Worm (Caenorhabditis elegans) whole organism, L2 larva: ENCODE data around the gene vps-45.
A peak's percentile ranks its signal among the peaks of the same experiment; 100 is the strongest.

ENCODE experiments used
- C34F6.9 ChIP-seq: fragments of 150-350 bp; optimal IDR thresholded peaks from 2 replicates; lab custom pipeline; 2014; ENCODE audit warnings: missing biosample characterization, missing genetic modification characterization
- R02D3.7 ChIP-seq: fragments of 150-350 bp; optimal IDR thresholded peaks from 2 replicates; lab custom pipeline; 2014; ENCODE audit warnings: missing biosample characterization, missing genetic modification characterization
- Y55F3AM.14 ChIP-seq: fragments of 200-800 bp; sonication (Bioruptor generic); optimal IDR thresholded peaks from 2 replicates; lab custom pipeline; 2018; ENCODE audit warnings: mild to moderate bottlenecking, missing genetic modification characterization, missing compliant biosample characterization
- ZK546.5 ChIP-seq: sonication (generic microtip); optimal IDR thresholded peaks from 2 replicates; lab custom pipeline; 2017; ENCODE audit warnings: missing biosample characterization, missing genetic modification characterization
- alr-1 ChIP-seq: fragments of 150-350 bp; optimal IDR thresholded peaks from 2 replicates; lab custom pipeline; 2014; ENCODE audit warnings: missing biosample characterization, missing genetic modification characterization
- aly-2 ChIP-seq: fragments of 150-350 bp; optimal IDR thresholded peaks from 2 replicates; lab custom pipeline; 2014; ENCODE audit warnings: missing biosample characterization, missing genetic modification characterization
- ama-1 ChIP-seq: fragments of 150-350 bp; optimal IDR thresholded peaks from 2 replicates; lab custom pipeline; 2018; ENCODE audit warnings: inconsistent platforms
- ceh-16 ChIP-seq: fragments of 150-350 bp; optimal IDR thresholded peaks from 2 replicates; lab custom pipeline; 2014; ENCODE audit warnings: missing biosample characterization, missing genetic modification characterization
- crh-2 ChIP-seq: sonication (generic microtip); optimal IDR thresholded peaks from 2 replicates; lab custom pipeline; 2017; ENCODE audit warnings: missing biosample characterization, missing genetic modification characterization
- dmd-4 ChIP-seq: sonication (generic microtip); optimal IDR thresholded peaks from 2 replicates; lab custom pipeline; 2017; ENCODE audit warnings: missing biosample characterization, missing genetic modification characterization
- egl-27 ChIP-seq: sonication (generic microtip); optimal IDR thresholded peaks from 3 replicates; lab custom pipeline; 2017; ENCODE audit warnings: missing biosample characterization, missing genetic modification reagents, missing genetic modification characterization
- elt-3 ChIP-seq: sonication (generic microtip); optimal IDR thresholded peaks from 2 replicates; lab custom pipeline; 2017; ENCODE audit warnings: missing biosample characterization, missing genetic modification characterization
- fos-1 ChIP-seq: fragments of 150-350 bp; optimal IDR thresholded peaks from 2 replicates; lab custom pipeline; 2014; ENCODE audit warnings: missing biosample characterization, missing genetic modification characterization
- gmeb-1 ChIP-seq: fragments of 150-350 bp; optimal IDR thresholded peaks from 2 replicates; lab custom pipeline; 2014; ENCODE audit warnings: missing biosample characterization, missing genetic modification characterization
- lin-11 ChIP-seq: fragments of 150-350 bp; sonication (generic microtip); optimal IDR thresholded peaks from 2 replicates; lab custom pipeline; 2014; ENCODE audit warnings: missing biosample characterization, missing genetic modification characterization, inconsistent platforms, mixed read lengths
- lin-13 ChIP-seq: fragments of 150-350 bp; optimal IDR thresholded peaks from 2 replicates; lab custom pipeline; 2014; ENCODE audit warnings: missing biosample characterization, missing genetic modification reagents, missing genetic modification characterization
- lsy-2 ChIP-seq, 2 experiments: fragments of 150-350 bp in 1 of 2; sonication (generic microtip) in 1 of 2; optimal IDR thresholded peaks; 2 replicates each; lab custom pipeline; 2014 to 2017; ENCODE audit warnings: missing biosample characterization in 2 of 2, missing genetic modification characterization in 2 of 2
- mab-5 ChIP-seq: fragments of 150-350 bp; optimal IDR thresholded peaks from 2 replicates; lab custom pipeline; 2014; ENCODE audit warnings: missing biosample characterization, missing genetic modification characterization
- mbf-1 ChIP-seq: sonication (generic microtip); optimal IDR thresholded peaks from 2 replicates; lab custom pipeline; 2017; ENCODE audit warnings: missing biosample characterization, missing genetic modification characterization
- mdl-1 ChIP-seq, 2 experiments: fragments of 150-350 bp in 1 of 2; sonication (generic microtip) in 1 of 2; optimal IDR thresholded peaks; 2 replicates each; lab custom pipeline; 2017; ENCODE audit warnings: missing biosample characterization in 2 of 2, missing genetic modification characterization in 2 of 2
- nhr-10 ChIP-seq: sonication (generic microtip); optimal IDR thresholded peaks from 2 replicates; lab custom pipeline; 2017; ENCODE audit warnings: missing biosample characterization, missing genetic modification characterization
- nhr-12 ChIP-seq: fragments of 150-350 bp; optimal IDR thresholded peaks from 2 replicates; lab custom pipeline; 2014; ENCODE audit warnings: missing biosample characterization, missing genetic modification characterization
- nhr-129 ChIP-seq: fragments of 150-350 bp; optimal IDR thresholded peaks from 2 replicates; lab custom pipeline; 2014; ENCODE audit warnings: missing biosample characterization, missing genetic modification characterization
- nhr-21 ChIP-seq: fragments of 150-350 bp; optimal IDR thresholded peaks from 2 replicates; lab custom pipeline; 2014; ENCODE audit warnings: missing biosample characterization, missing genetic modification characterization
- nhr-23 ChIP-seq: fragments of 150-350 bp; optimal IDR thresholded peaks from 2 replicates; lab custom pipeline; 2014; ENCODE audit warnings: missing biosample characterization, missing genetic modification reagents, missing genetic modification characterization
- nhr-237 ChIP-seq: fragments of 150-350 bp; optimal IDR thresholded peaks from 2 replicates; lab custom pipeline; 2014; ENCODE audit warnings: missing biosample characterization, missing genetic modification characterization
- nhr-25 ChIP-seq: fragments of 150-350 bp; sonication (generic microtip); optimal IDR thresholded peaks from 3 replicates; lab custom pipeline; 2014; ENCODE audit warnings: missing biosample characterization, missing genetic modification characterization
- nhr-6 ChIP-seq: fragments of 150-350 bp; optimal IDR thresholded peaks from 2 replicates; lab custom pipeline; 2014; ENCODE audit warnings: missing biosample characterization, missing genetic modification characterization
- nhr-77 ChIP-seq: fragments of 150-350 bp; optimal IDR thresholded peaks from 2 replicates; lab custom pipeline; 2014; ENCODE audit warnings: missing biosample characterization, missing genetic modification characterization
- peb-1 ChIP-seq: fragments of 150-350 bp; optimal IDR thresholded peaks from 2 replicates; lab custom pipeline; 2014; ENCODE audit warnings: missing biosample characterization, missing genetic modification characterization
- sem-4 ChIP-seq: fragments of 150-350 bp; optimal IDR thresholded peaks from 2 replicates; lab custom pipeline; 2014; ENCODE audit warnings: missing biosample characterization, missing genetic modification reagents, missing genetic modification characterization
- skn-1 ChIP-seq: sonication (generic microtip); optimal IDR thresholded peaks from 2 replicates; lab custom pipeline; 2017; ENCODE audit warnings: missing biosample characterization, missing genetic modification characterization
- sma-3 ChIP-seq: sonication (generic microtip); optimal IDR thresholded peaks from 2 replicates; lab custom pipeline; 2016; ENCODE audit warnings: missing genetic modification reagents, missing genetic modification characterization, missing compliant biosample characterization
- sma-9 ChIP-seq, 2 experiments: fragments of 150-350 bp in 1 of 2; sonication (generic microtip) in 1 of 2; optimal IDR thresholded peaks; 2 replicates each; lab custom pipeline; 2014 to 2016; ENCODE audit warnings: missing genetic modification characterization in 2 of 2, mild to moderate bottlenecking in 1 of 2, missing biosample characterization in 1 of 2, missing compliant biosample characterization in 1 of 2, missing genetic modification reagents in 1 of 2, moderate library complexity in 1 of 2
- snpc-4 ChIP-seq: fragments of 150-350 bp; optimal IDR thresholded peaks from 2 replicates; lab custom pipeline; 2014; ENCODE audit warnings: missing biosample characterization, missing genetic modification characterization
- unc-39 ChIP-seq: fragments of 150-350 bp; optimal IDR thresholded peaks from 2 replicates; lab custom pipeline; 2014; ENCODE audit warnings: missing biosample characterization, missing genetic modification characterization
- unc-62 ChIP-seq: fragments of 150-350 bp; optimal IDR thresholded peaks from 2 replicates; lab custom pipeline; 2014; ENCODE audit warnings: missing biosample characterization, missing genetic modification reagents, missing genetic modification characterization
- ztf-4 ChIP-seq: fragments of 150-350 bp; optimal IDR thresholded peaks from 2 replicates; lab custom pipeline; 2014; ENCODE audit warnings: missing biosample characterization, missing genetic modification characterization

vps-45 gene

DNA sequence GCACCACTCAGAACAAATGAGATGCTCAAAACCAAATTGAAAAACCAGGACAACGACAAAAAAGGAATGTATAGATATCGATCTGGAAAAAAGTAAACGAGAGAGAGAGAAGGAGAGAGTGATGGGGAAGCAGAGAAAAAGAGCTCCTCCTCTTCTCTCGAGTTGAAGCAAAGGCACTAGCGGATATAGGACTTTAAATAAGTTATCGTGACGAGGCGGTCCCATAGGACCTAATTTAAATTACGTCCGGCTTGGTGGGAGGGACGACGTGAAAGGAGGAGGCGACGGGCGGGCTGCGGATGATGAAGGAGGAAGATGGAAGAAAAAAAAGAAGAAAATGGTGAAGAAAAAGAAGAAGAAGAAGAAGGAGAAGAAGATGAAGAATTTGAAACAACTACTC lies 43.9 kb upstream of the vps-45 start:
- no peak for TF ChIP-seq R02D3.7 (tag; lab: Kevin White, UChicago)
- TF ChIP-seq lsy-2 (tag; optimal IDR thresholded peaks at IDR 0.05; lab: Kevin White, UChicago): peak; percentile 1 to 53
- TF ChIP-seq nhr-129: peak; percentile 19
- TF ChIP-seq mab-5 (tag; lab: Kevin White, UChicago): peak; percentile 26
- peak; percentile 25 for TF ChIP-seq C34F6.9
- no peak for TF ChIP-seq lin-11
- TF ChIP-seq ztf-4 (tag; lab: Kevin White, UChicago): no peak
- TF ChIP-seq crh-2: peak; percentile 16
- TF ChIP-seq nhr-6: no peak
- no peak for TF ChIP-seq nhr-10 (tag; lab: Kevin White, UChicago)
- TF ChIP-seq unc-39 (tag; lab: Kevin White, UChicago): no peak
- no peak for TF ChIP-seq nhr-23 (tag; lab: Kevin White, UChicago)
- TF ChIP-seq egl-27 (tag; lab: Kevin White, UChicago): no peak
- no peak for TF ChIP-seq alr-1 (tag; lab: Kevin White, UChicago)

DNA sequence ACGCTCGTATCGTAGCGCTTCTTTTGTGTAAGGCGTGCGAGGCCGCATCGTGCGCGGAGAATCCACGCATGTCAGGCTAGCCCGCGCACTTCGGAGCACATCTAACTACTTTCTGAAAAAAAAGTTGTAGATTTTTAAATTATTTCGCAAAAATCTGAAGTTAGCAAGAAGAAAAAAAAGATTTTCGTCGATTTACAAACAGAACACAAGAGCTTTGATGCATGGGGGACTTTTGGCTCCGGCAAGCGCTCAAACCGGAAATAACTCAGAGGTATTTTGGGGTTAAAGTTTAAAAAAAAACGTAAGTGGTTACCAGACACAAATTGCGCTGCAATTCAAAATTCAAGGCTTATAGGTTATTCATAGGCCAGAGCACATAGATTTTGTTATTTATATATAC lies 42.8 kb upstream of the vps-45 start, which contains the start of the genes F55A4.13 and nlf-1:
Gene F55A4.13, minus strand, starts transcription at position 101 of the 400 bp plus-strand sequence.
Gene nlf-1, minus strand, starts transcription at position 112 of the 400 bp plus-strand sequence.
- TF ChIP-seq snpc-4 (no peak), nhr-129 (no peak), dmd-4 (tag; lab: Kevin White, UChicago) (no peak), crh-2 (no peak), unc-39 (tag; lab: Kevin White, UChicago) (no peak), ztf-4 (tag; lab: Kevin White, UChicago) (no peak), nhr-21 (tag; lab: Kevin White, UChicago) (no peak), ceh-16 (tag; lab: Kevin White, UChicago) (no peak), ZK546.5 (no peak), unc-62 (GFP tag; lab: Kevin White, UChicago) (no peak), elt-3 (tag; lab: Kevin White, UChicago) (no peak), lin-11 (no peak), nhr-23 (tag; lab: Kevin White, UChicago) (no peak), R02D3.7 (tag; lab: Kevin White, UChicago) (no peak), Y55F3AM.14 (GFP tag; lab: Kevin White, UChicago) (no peak), sem-4 (tag; lab: Kevin White, UChicago) (no peak)

DNA sequence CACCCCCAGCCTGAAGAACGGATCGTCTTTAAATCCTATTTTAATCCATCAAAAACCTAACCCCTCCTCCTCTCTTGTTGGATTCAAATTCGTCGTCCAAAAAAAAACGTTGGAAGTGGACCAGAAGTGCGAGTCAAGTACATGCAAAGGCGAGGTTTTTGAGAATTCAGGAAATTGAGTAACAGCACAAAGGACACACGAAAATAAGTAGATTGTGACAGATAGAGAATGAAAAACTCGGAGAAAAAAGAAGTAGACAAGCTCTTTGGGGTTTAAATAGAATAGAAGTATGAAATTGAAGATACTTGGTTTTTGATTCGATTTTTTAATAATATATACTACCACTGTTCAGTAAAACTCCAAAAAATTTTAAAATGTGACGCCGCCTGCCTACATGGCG lies 40.1 kb upstream of the vps-45 start:
- no peak for TF ChIP-seq elt-3 (tag; lab: Kevin White, UChicago)
- no peak for TF ChIP-seq egl-27 (tag; lab: Kevin White, UChicago)
- TF ChIP-seq nhr-77 (tag; lab: Kevin White, UChicago): no peak
- TF ChIP-seq mbf-1 (tag; lab: Kevin White, UChicago): no peak
- TF ChIP-seq sma-9 (GFP tag; optimal IDR thresholded peaks at IDR 0.05; lab: Kevin White, UChicago): no peak
- no peak for TF ChIP-seq sma-9 (tag; optimal IDR thresholded peaks at IDR 0.05; lab: Kevin White, UChicago)
- TF ChIP-seq ceh-16 (tag; lab: Kevin White, UChicago): no peak
- no peak for TF ChIP-seq alr-1 (tag; lab: Kevin White, UChicago)
- no peak for TF ChIP-seq unc-62 (GFP tag; lab: Kevin White, UChicago)
- no peak for TF ChIP-seq lsy-2 (tag; optimal IDR thresholded peaks at IDR 0.05; lab: Kevin White, UChicago)
- TF ChIP-seq skn-1 (tag; lab: Kevin White, UChicago): no peak
- TF ChIP-seq sma-3 (GFP tag; lab: Kevin White, UChicago): no peak

DNA sequence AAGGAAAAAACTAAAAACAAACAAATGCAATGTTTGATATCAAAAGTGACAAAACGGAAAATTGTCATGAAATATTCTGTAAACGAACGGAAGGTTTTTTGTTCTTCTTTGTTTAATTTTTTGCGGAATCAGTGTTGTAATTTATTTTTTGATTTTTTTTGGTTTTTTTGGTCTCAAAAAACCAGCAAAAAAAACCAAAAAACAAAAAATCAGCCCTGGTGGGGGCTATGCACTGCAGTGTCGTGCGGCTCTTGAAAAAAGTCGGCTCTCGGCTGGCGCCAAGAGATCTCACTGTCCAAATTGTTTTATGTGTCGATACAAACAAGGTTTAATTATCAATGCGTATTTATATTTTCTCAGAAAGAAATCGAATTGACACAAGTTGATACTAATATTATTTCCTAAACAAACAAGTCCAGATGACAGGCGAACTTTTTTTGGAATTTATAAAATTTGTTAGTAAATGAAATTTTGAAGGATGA lies 37.8 kb upstream of the vps-45 start:
- TF ChIP-seq C34F6.9 (no peak), sma-9 (GFP tag; optimal IDR thresholded peaks at IDR 0.05; lab: Kevin White, UChicago) (peak; percentile 35), sma-9 (tag; optimal IDR thresholded peaks at IDR 0.05; lab: Kevin White, UChicago) (no peak), Y55F3AM.14 (GFP tag; lab: Kevin White, UChicago) (peak; percentile 51), peb-1 (tag; lab: Kevin White, UChicago) (no peak), fos-1 (tag; lab: Kevin White, UChicago) (no peak), sma-3 (GFP tag; lab: Kevin White, UChicago) (peak; percentile 55), lsy-2 (tag; optimal IDR thresholded peaks at IDR 0.05; lab: Kevin White, UChicago) (peak in 1 of 2 experiments; percentile 23), mdl-1 (tag; optimal IDR thresholded peaks at IDR 0.05; lab: Kevin White, UChicago) (no peak), crh-2 (peak; percentile 18), nhr-25 (tag; lab: Kevin White, UChicago) (peak; percentile 37), ama-1 (lab: Kevin White, UChicago) (peak; percentile 90), snpc-4 (no peak), egl-27 (tag; lab: Kevin White, UChicago) (no peak), dmd-4 (tag; lab: Kevin White, UChicago) (no peak), aly-2 (tag; lab: Kevin White, UChicago) (no peak), lin-13 (GFP tag; lab: Kevin White, UChicago) (peak; percentile 16), nhr-237 (tag; lab: Kevin White, UChicago) (no peak), unc-39 (tag; lab: Kevin White, UChicago) (no peak), gmeb-1 (tag; lab: Kevin White, UChicago) (peak; percentile 55), nhr-12 (no peak), skn-1 (tag; lab: Kevin White, UChicago) (no peak), ceh-16 (tag; lab: Kevin White, UChicago) (no peak)
